Fruit fly (Drosophila melanogaster): Measurements from ENCODE around the gene cDIP.

The cDIP gene

dm6 chr3R:21127352-21127985 is 33.4 kb downstream of the cDIP start, which contains the start of the genes slmb and CG5793 (continued):
- peak; percentile 61 for TF ChIP-seq bbx (GFP tag; IDR thresholded peaks at IDR 0.05; ENCODE audit: partially characterized antibody)
- TF ChIP-seq NC2β (GFP tag; optimal IDR thresholded peaks at IDR 0.05): peak; percentile 29
- peak; percentile 37; the same call in 1 of the 2 replicates for TF ChIP-seq CG11085 (GFP tag; IDR thresholded peaks at IDR 0.05)
- peak; percentile 41; the same call in 1 of the 3 replicates for TF ChIP-seq CG7963 (GFP tag; IDR thresholded peaks at IDR 0.05; ENCODE audit: partially characterized antibody)
- peak; percentile 43 for TF ChIP-seq CG9609 (GFP tag; optimal IDR thresholded peaks at IDR 0.05)
- peak; percentile 59 to 67 for TF ChIP-seq dpn (GFP tag; optimal IDR thresholded peaks at IDR 0.05)
- TF ChIP-seq Dll (GFP tag; IDR thresholded peaks at IDR 0.05; ENCODE audit: partially characterized antibody): peak; percentile 69
- peak; percentile 74 for TF ChIP-seq CG3847 (GFP tag; IDR thresholded peaks at IDR 0.05)
- TF ChIP-seq HLH3B (GFP tag; IDR thresholded peaks at IDR 0.05): peak; percentile 42
- TF ChIP-seq Sry-δ (GFP tag; optimal IDR thresholded peaks at IDR 0.05): peak; percentile 86
- TF ChIP-seq CG2875 (GFP tag; optimal IDR thresholded peaks at IDR 0.05): no peak
- no peak for TF ChIP-seq CG15073 (GFP tag; optimal IDR thresholded peaks at IDR 0.05)
- peak; percentile 28 for TF ChIP-seq CG3281 (GFP tag; optimal IDR thresholded peaks at IDR 0.05)
- peak; percentile 30 for TF ChIP-seq Nf-YC (tag; optimal IDR thresholded peaks at IDR 0.05)
- TF ChIP-seq fd96Cb (tag; optimal IDR thresholded peaks at IDR 0.05): peak; percentile 15
- TF ChIP-seq crol (GFP tag; IDR thresholded peaks at IDR 0.05): no peak; the same call in 1 of the 2 replicates
- TF ChIP-seq esg (GFP tag; conservative IDR thresholded peaks at IDR 0.05): no peak
- TF ChIP-seq shn (GFP tag; optimal IDR thresholded peaks at IDR 0.05): peak; percentile 72
- TF ChIP-seq klu (GFP tag; IDR thresholded peaks at IDR 0.05): no peak
- no peak for TF ChIP-seq tio (GFP tag; optimal IDR thresholded peaks at IDR 0.05)
- TF ChIP-seq CG2120 (GFP tag; optimal IDR thresholded peaks at IDR 0.05): peak; percentile 79
- TF ChIP-seq zf30C (GFP tag; optimal IDR thresholded peaks at IDR 0.05): no peak
- TF ChIP-seq CG10147 (GFP tag; optimal IDR thresholded peaks at IDR 0.05): no peak
- peak; percentile 70 for TF ChIP-seq Scr (GFP tag; IDR thresholded peaks at IDR 0.05; ENCODE audit: partially characterized antibody)
- TF ChIP-seq CG14050 (GFP tag; IDR thresholded peaks at IDR 0.05): no peak
- peak; percentile 56 for TF ChIP-seq HmgD (GFP tag; optimal IDR thresholded peaks at IDR 0.05)
- TF ChIP-seq cad (GFP tag; optimal IDR thresholded peaks at IDR 0.05): no peak
- TF ChIP-seq CG31224 (GFP tag; IDR thresholded peaks at IDR 0.05): no peak
- no peak for TF ChIP-seq CG10321 (GFP tag; IDR thresholded peaks at IDR 0.05)
- TF ChIP-seq Ptx1 (GFP tag; IDR thresholded peaks at IDR 0.05): 0 out of 2 replicates have a peak, but pooled peaks have one; percentile 26
- peak in 1 of 2 experiments; percentile 27 for TF ChIP-seq bsh (GFP tag; optimal IDR thresholded peaks at IDR 0.05)
- peak; percentile 35 for TF ChIP-seq lilli (GFP tag; optimal IDR thresholded peaks at IDR 0.05)
- peak; percentile 57; the same call in 2 of the 3 replicates for TF ChIP-seq Dbx (GFP tag; IDR thresholded peaks at IDR 0.05)
- TF ChIP-seq CG4617 (GFP tag; optimal IDR thresholded peaks at IDR 0.05; ENCODE audit: borderline replicate concordance): peak; percentile 85
- TF ChIP-seq Stat92E (GFP tag; optimal IDR thresholded peaks at IDR 0.05): no peak
- TF ChIP-seq knrl (GFP tag; IDR thresholded peaks at IDR 0.05; ENCODE audit: partially characterized antibody): peak; percentile 65
- no peak for TF ChIP-seq cg (GFP tag; optimal IDR thresholded peaks at IDR 0.05)
- peak; percentile 35 for TF ChIP-seq CG9876 (GFP tag; optimal IDR thresholded peaks at IDR 0.05)
- no peak for TF ChIP-seq seq (GFP tag; IDR thresholded peaks at IDR 0.05)
- no peak for TF ChIP-seq Sox102F (GFP tag; optimal IDR thresholded peaks at IDR 0.05)
- TF ChIP-seq ewg (GFP tag; optimal IDR thresholded peaks at IDR 0.05): no peak
- TF ChIP-seq CG18764 (GFP tag; optimal IDR thresholded peaks at IDR 0.05): peak; percentile 56
- TF ChIP-seq Six4 (GFP tag; optimal IDR thresholded peaks at IDR 0.05): peak; percentile 11
- TF ChIP-seq CG6854 (GFP tag; optimal IDR thresholded peaks at IDR 0.05): no peak
- no peak for TF ChIP-seq CG9437 (GFP tag; optimal IDR thresholded peaks at IDR 0.05)
- peak; percentile 18 for TF ChIP-seq Fer3 (tag; optimal IDR thresholded peaks at IDR 0.05)
- TF ChIP-seq CG1832 (GFP tag; optimal IDR thresholded peaks at IDR 0.05): no peak
- no peak for TF ChIP-seq CG6175 (GFP tag; IDR thresholded peaks at IDR 0.05)
- peak; percentile 44 for TF ChIP-seq chn (GFP tag; optimal IDR thresholded peaks at IDR 0.05)

Data from whole organism, embryonic.